Worm (Caenorhabditis elegans) whole organism, L2 larva: ENCODE results near the gene C35A5.5.

ENCODE experiments used
- ama-1 ChIP-seq: fragments of 150-350 bp; optimal IDR thresholded peaks from 2 replicates; lab custom pipeline; 2018; ENCODE audit warnings: inconsistent platforms
- ceh-82 ChIP-seq: fragments of 150-350 bp; optimal IDR thresholded peaks from 2 replicates; lab custom pipeline; 2014; ENCODE audit warnings: missing biosample characterization, missing genetic modification characterization
- mab-5 ChIP-seq: fragments of 150-350 bp; optimal IDR thresholded peaks from 2 replicates; lab custom pipeline; 2014; ENCODE audit warnings: missing biosample characterization, missing genetic modification characterization
- nhr-21 ChIP-seq: fragments of 150-350 bp; optimal IDR thresholded peaks from 2 replicates; lab custom pipeline; 2014; ENCODE audit warnings: missing biosample characterization, missing genetic modification characterization
- nhr-77 ChIP-seq: fragments of 150-350 bp; optimal IDR thresholded peaks from 2 replicates; lab custom pipeline; 2014; ENCODE audit warnings: missing biosample characterization, missing genetic modification characterization

- no peak for TF ChIP-seq nhr-77 (tag; lab: Kevin White, UChicago)
- no peak for TF ChIP-seq ceh-82
- no peak for TF ChIP-seq mab-5 (tag; lab: Kevin White, UChicago)
- no peak for TF ChIP-seq nhr-21 (tag; lab: Kevin White, UChicago)
- TF ChIP-seq ama-1 (lab: Kevin White, UChicago): no peak
Observed at ce11 chrV:10463276-10463675, 42.4 kb upstream of the C35A5.5 start, which contains the start of gene F22E12.3.
